Worm (Caenorhabditis elegans) whole organism, L2 larva: ENCODE measurements around the gene eef-1G.

Source experiments
- C34F6.9 ChIP-seq: fragments of 150-350 bp; optimal IDR thresholded peaks from 2 replicates; lab custom pipeline; 2014; ENCODE audit warnings: missing biosample characterization, missing genetic modification characterization
- F13H6.1 ChIP-seq: sonication (generic microtip); optimal IDR thresholded peaks from 2 replicates; lab custom pipeline; 2016; ENCODE audit warnings: missing genetic modification characterization, missing compliant biosample characterization
- R02D3.7 ChIP-seq: fragments of 150-350 bp; optimal IDR thresholded peaks from 2 replicates; lab custom pipeline; 2014; ENCODE audit warnings: missing biosample characterization, missing genetic modification characterization
- Y55F3AM.14 ChIP-seq: fragments of 200-800 bp; sonication (Bioruptor generic); optimal IDR thresholded peaks from 2 replicates; lab custom pipeline; 2018; ENCODE audit warnings: mild to moderate bottlenecking, missing genetic modification characterization, missing compliant biosample characterization
- ZK546.5 ChIP-seq: sonication (generic microtip); optimal IDR thresholded peaks from 2 replicates; lab custom pipeline; 2017; ENCODE audit warnings: missing biosample characterization, missing genetic modification characterization
- alr-1 ChIP-seq: fragments of 150-350 bp; optimal IDR thresholded peaks from 2 replicates; lab custom pipeline; 2014; ENCODE audit warnings: missing biosample characterization, missing genetic modification characterization
- aly-2 ChIP-seq: fragments of 150-350 bp; optimal IDR thresholded peaks from 2 replicates; lab custom pipeline; 2014; ENCODE audit warnings: missing biosample characterization, missing genetic modification characterization
- ama-1 ChIP-seq: fragments of 150-350 bp; optimal IDR thresholded peaks from 2 replicates; lab custom pipeline; 2018; ENCODE audit warnings: inconsistent platforms
- blmp-1 ChIP-seq: sonication (generic microtip); optimal IDR thresholded peaks from 2 replicates; lab custom pipeline; 2017; ENCODE audit warnings: missing genetic modification characterization, mild to moderate bottlenecking, missing compliant biosample characterization, antibody characterized with exemption, moderate library complexity; ENCODE audit not compliant: insufficient read depth
- ceh-16 ChIP-seq: fragments of 150-350 bp; optimal IDR thresholded peaks from 2 replicates; lab custom pipeline; 2014; ENCODE audit warnings: missing biosample characterization, missing genetic modification characterization
- ceh-82 ChIP-seq: fragments of 150-350 bp; optimal IDR thresholded peaks from 2 replicates; lab custom pipeline; 2014; ENCODE audit warnings: missing biosample characterization, missing genetic modification characterization
- crh-2 ChIP-seq: sonication (generic microtip); optimal IDR thresholded peaks from 2 replicates; lab custom pipeline; 2017; ENCODE audit warnings: missing biosample characterization, missing genetic modification characterization
- dmd-4 ChIP-seq: sonication (generic microtip); optimal IDR thresholded peaks from 2 replicates; lab custom pipeline; 2017; ENCODE audit warnings: missing biosample characterization, missing genetic modification characterization
- egl-27 ChIP-seq: sonication (generic microtip); optimal IDR thresholded peaks from 3 replicates; lab custom pipeline; 2017; ENCODE audit warnings: missing biosample characterization, missing genetic modification reagents, missing genetic modification characterization
- elt-1 ChIP-seq: fragments of 150-350 bp; optimal IDR thresholded peaks from 2 replicates; lab custom pipeline; 2014; ENCODE audit warnings: missing biosample characterization, missing genetic modification characterization
- elt-3 ChIP-seq: sonication (generic microtip); optimal IDR thresholded peaks from 2 replicates; lab custom pipeline; 2017; ENCODE audit warnings: missing biosample characterization, missing genetic modification characterization
- fos-1 ChIP-seq: fragments of 150-350 bp; optimal IDR thresholded peaks from 2 replicates; lab custom pipeline; 2014; ENCODE audit warnings: missing biosample characterization, missing genetic modification characterization
- gmeb-1 ChIP-seq: fragments of 150-350 bp; optimal IDR thresholded peaks from 2 replicates; lab custom pipeline; 2014; ENCODE audit warnings: missing biosample characterization, missing genetic modification characterization
- lin-11 ChIP-seq: fragments of 150-350 bp; sonication (generic microtip); optimal IDR thresholded peaks from 2 replicates; lab custom pipeline; 2014; ENCODE audit warnings: missing biosample characterization, missing genetic modification characterization, inconsistent platforms, mixed read lengths
- lin-13 ChIP-seq: fragments of 150-350 bp; optimal IDR thresholded peaks from 2 replicates; lab custom pipeline; 2014; ENCODE audit warnings: missing biosample characterization, missing genetic modification reagents, missing genetic modification characterization
- lin-39 ChIP-seq: fragments of 150-350 bp; optimal IDR thresholded peaks from 2 replicates; lab custom pipeline; 2014; ENCODE audit warnings: missing biosample characterization, missing genetic modification reagents, missing genetic modification characterization
- lsy-2 ChIP-seq, 2 experiments: fragments of 150-350 bp in 1 of 2; sonication (generic microtip) in 1 of 2; optimal IDR thresholded peaks; 2 replicates each; lab custom pipeline; 2014 to 2017; ENCODE audit warnings: missing biosample characterization in 2 of 2, missing genetic modification characterization in 2 of 2
- mab-5 ChIP-seq: fragments of 150-350 bp; optimal IDR thresholded peaks from 2 replicates; lab custom pipeline; 2014; ENCODE audit warnings: missing biosample characterization, missing genetic modification characterization
- mbf-1 ChIP-seq: sonication (generic microtip); optimal IDR thresholded peaks from 2 replicates; lab custom pipeline; 2017; ENCODE audit warnings: missing biosample characterization, missing genetic modification characterization
- mdl-1 ChIP-seq, 2 experiments: fragments of 150-350 bp in 1 of 2; sonication (generic microtip) in 1 of 2; optimal IDR thresholded peaks; 2 replicates each; lab custom pipeline; 2017; ENCODE audit warnings: missing biosample characterization in 2 of 2, missing genetic modification characterization in 2 of 2
- nhr-10 ChIP-seq: sonication (generic microtip); optimal IDR thresholded peaks from 2 replicates; lab custom pipeline; 2017; ENCODE audit warnings: missing biosample characterization, missing genetic modification characterization
- nhr-11 ChIP-seq: fragments of 150-350 bp; optimal IDR thresholded peaks from 2 replicates; lab custom pipeline; 2014; ENCODE audit warnings: missing biosample characterization, missing genetic modification characterization
- nhr-12 ChIP-seq: fragments of 150-350 bp; optimal IDR thresholded peaks from 2 replicates; lab custom pipeline; 2014; ENCODE audit warnings: missing biosample characterization, missing genetic modification characterization
- nhr-129 ChIP-seq: fragments of 150-350 bp; optimal IDR thresholded peaks from 2 replicates; lab custom pipeline; 2014; ENCODE audit warnings: missing biosample characterization, missing genetic modification characterization
- nhr-21 ChIP-seq: fragments of 150-350 bp; optimal IDR thresholded peaks from 2 replicates; lab custom pipeline; 2014; ENCODE audit warnings: missing biosample characterization, missing genetic modification characterization
- nhr-23 ChIP-seq: fragments of 150-350 bp; optimal IDR thresholded peaks from 2 replicates; lab custom pipeline; 2014; ENCODE audit warnings: missing biosample characterization, missing genetic modification reagents, missing genetic modification characterization
- nhr-237 ChIP-seq: fragments of 150-350 bp; optimal IDR thresholded peaks from 2 replicates; lab custom pipeline; 2014; ENCODE audit warnings: missing biosample characterization, missing genetic modification characterization
- nhr-25 ChIP-seq: fragments of 150-350 bp; sonication (generic microtip); optimal IDR thresholded peaks from 3 replicates; lab custom pipeline; 2014; ENCODE audit warnings: missing biosample characterization, missing genetic modification characterization
- nhr-6 ChIP-seq: fragments of 150-350 bp; optimal IDR thresholded peaks from 2 replicates; lab custom pipeline; 2014; ENCODE audit warnings: missing biosample characterization, missing genetic modification characterization
- nhr-77 ChIP-seq: fragments of 150-350 bp; optimal IDR thresholded peaks from 2 replicates; lab custom pipeline; 2014; ENCODE audit warnings: missing biosample characterization, missing genetic modification characterization
- peb-1 ChIP-seq: fragments of 150-350 bp; optimal IDR thresholded peaks from 2 replicates; lab custom pipeline; 2014; ENCODE audit warnings: missing biosample characterization, missing genetic modification characterization
- sem-4 ChIP-seq: fragments of 150-350 bp; optimal IDR thresholded peaks from 2 replicates; lab custom pipeline; 2014; ENCODE audit warnings: missing biosample characterization, missing genetic modification reagents, missing genetic modification characterization
- skn-1 ChIP-seq: sonication (generic microtip); optimal IDR thresholded peaks from 2 replicates; lab custom pipeline; 2017; ENCODE audit warnings: missing biosample characterization, missing genetic modification characterization
- sma-3 ChIP-seq: sonication (generic microtip); optimal IDR thresholded peaks from 2 replicates; lab custom pipeline; 2016; ENCODE audit warnings: missing genetic modification reagents, missing genetic modification characterization, missing compliant biosample characterization
- sma-9 ChIP-seq, 2 experiments: fragments of 150-350 bp in 1 of 2; sonication (generic microtip) in 1 of 2; optimal IDR thresholded peaks; 2 replicates each; lab custom pipeline; 2014 to 2016; ENCODE audit warnings: missing genetic modification characterization in 2 of 2, mild to moderate bottlenecking in 1 of 2, missing biosample characterization in 1 of 2, missing compliant biosample characterization in 1 of 2, missing genetic modification reagents in 1 of 2, moderate library complexity in 1 of 2
- snpc-4 ChIP-seq: fragments of 150-350 bp; optimal IDR thresholded peaks from 2 replicates; lab custom pipeline; 2014; ENCODE audit warnings: missing biosample characterization, missing genetic modification characterization
- unc-39 ChIP-seq: fragments of 150-350 bp; optimal IDR thresholded peaks from 2 replicates; lab custom pipeline; 2014; ENCODE audit warnings: missing biosample characterization, missing genetic modification characterization
- unc-55 ChIP-seq: fragments of 150-350 bp; sonication (generic microtip); optimal IDR thresholded peaks from 3 replicates; lab custom pipeline; 2014; ENCODE audit warnings: missing biosample characterization, missing genetic modification reagents, missing genetic modification characterization
- unc-62 ChIP-seq: fragments of 150-350 bp; optimal IDR thresholded peaks from 2 replicates; lab custom pipeline; 2014; ENCODE audit warnings: missing biosample characterization, missing genetic modification reagents, missing genetic modification characterization
- zag-1 ChIP-seq: fragments of 150-350 bp; optimal IDR thresholded peaks from 2 replicates; lab custom pipeline; 2014; ENCODE audit warnings: missing biosample characterization, missing genetic modification characterization
- ztf-1 ChIP-seq: fragments of 200-800 bp; sonication (Bioruptor generic); conservative IDR thresholded peaks from 2 replicates; pipeline ENCODE4 v1.3.6; 2022; ENCODE audit warnings: missing genetic modification characterization, missing compliant biosample characterization
- ztf-11 ChIP-seq: sonication (generic microtip); optimal IDR thresholded peaks from 2 replicates; lab custom pipeline; 2017; ENCODE audit warnings: missing biosample characterization, missing genetic modification characterization
- ztf-4 ChIP-seq: fragments of 150-350 bp; optimal IDR thresholded peaks from 2 replicates; lab custom pipeline; 2014; ENCODE audit warnings: missing biosample characterization, missing genetic modification characterization

The eef-1G gene

ce11 chrV:10965501-10965900, at the start of gene eef-1G, which contains the start of gene ctf-4:
TSS of gene eef-1G (plus strand) at chrV:10965719.
TSS of gene ctf-4 (minus strand) at chrV:10965539.
- TF ChIP-seq snpc-4 (tag; lab: Kevin White, UChicago) (peak; percentile 88), ceh-82 (tag; lab: Kevin White, UChicago) (peak; percentile 75), nhr-25 (tag; lab: Kevin White, UChicago) (peak; percentile 98), aly-2 (no peak), lin-11 (tag; lab: Kevin White, UChicago) (peak; percentile 94), C34F6.9 (tag; lab: Kevin White, UChicago) (peak; percentile 99), elt-1 (tag; lab: Kevin White, UChicago) (no peak), nhr-11 (tag; lab: Kevin White, UChicago) (no peak), F13H6.1 (tag; lab: Kevin White, UChicago) (peak; percentile 96), ceh-16 (tag; lab: Kevin White, UChicago) (peak; percentile 31), lin-13 (GFP tag; lab: Kevin White, UChicago) (peak; percentile 96), alr-1 (tag; lab: Kevin White, UChicago) (no peak), peb-1 (tag; lab: Kevin White, UChicago) (no peak), unc-55 (peak; percentile 99), egl-27 (tag; lab: Kevin White, UChicago) (peak; percentile 82), sem-4 (tag; lab: Kevin White, UChicago) (peak; percentile 97), sma-3 (peak; percentile 97), unc-39 (no peak), nhr-6 (tag; lab: Kevin White, UChicago) (peak; percentile 95), zag-1 (tag; lab: Kevin White, UChicago) (peak; percentile 87), skn-1 (peak; percentile 86), ztf-4 (peak; percentile 93), mab-5 (tag; lab: Kevin White, UChicago) (peak; percentile 85), lin-39 (tag; lab: Kevin White, UChicago) (peak; percentile 36), nhr-237 (tag; lab: Kevin White, UChicago) (no peak), mdl-1 (tag; optimal IDR thresholded peaks at IDR 0.05; lab: Kevin White, UChicago) (peak in 1 of 2 experiments; percentile 60), fos-1 (peak; percentile 99), nhr-77 (tag; lab: Kevin White, UChicago) (peak; percentile 57), ama-1 (lab: Kevin White, UChicago) (peak; percentile 51), ztf-11 (tag; lab: Kevin White, UChicago) (no peak), mbf-1 (tag; lab: Kevin White, UChicago) (no peak), blmp-1 (tag; lab: Kevin White, UChicago) (peak; percentile 71), Y55F3AM.14 (GFP tag; lab: Kevin White, UChicago) (peak; percentile 76), ZK546.5 (tag; lab: Kevin White, UChicago) (peak; percentile 71), R02D3.7 (tag; lab: Kevin White, UChicago) (peak; percentile 58), ztf-1 (GFP tag; lab: Robert Waterston, UW) (no peak), nhr-129 (peak; percentile 99), crh-2 (peak; percentile 98), dmd-4 (tag; lab: Kevin White, UChicago) (no peak), lsy-2 (tag; optimal IDR thresholded peaks at IDR 0.05; lab: Kevin White, UChicago) (peak; percentile 83 to 96), sma-9 (GFP tag; optimal IDR thresholded peaks at IDR 0.05; lab: Kevin White, UChicago) (peak; percentile 99), sma-9 (tag; optimal IDR thresholded peaks at IDR 0.05; lab: Kevin White, UChicago) (no peak), nhr-21 (tag; lab: Kevin White, UChicago) (peak; percentile 98), nhr-12 (no peak), nhr-23 (no peak), gmeb-1 (tag; lab: Kevin White, UChicago) (peak; percentile 97), nhr-10 (tag; lab: Kevin White, UChicago) (peak; percentile 61), elt-3 (tag; lab: Kevin White, UChicago) (no peak), unc-62 (GFP tag; lab: Kevin White, UChicago) (peak; percentile 12)
